Fruit fly (Drosophila melanogaster): ENCODE measurements around the gene CG18268.
A peak's percentile ranks its signal among the peaks of the same experiment; 100 is the strongest.

The CG18268 gene

DNA sequence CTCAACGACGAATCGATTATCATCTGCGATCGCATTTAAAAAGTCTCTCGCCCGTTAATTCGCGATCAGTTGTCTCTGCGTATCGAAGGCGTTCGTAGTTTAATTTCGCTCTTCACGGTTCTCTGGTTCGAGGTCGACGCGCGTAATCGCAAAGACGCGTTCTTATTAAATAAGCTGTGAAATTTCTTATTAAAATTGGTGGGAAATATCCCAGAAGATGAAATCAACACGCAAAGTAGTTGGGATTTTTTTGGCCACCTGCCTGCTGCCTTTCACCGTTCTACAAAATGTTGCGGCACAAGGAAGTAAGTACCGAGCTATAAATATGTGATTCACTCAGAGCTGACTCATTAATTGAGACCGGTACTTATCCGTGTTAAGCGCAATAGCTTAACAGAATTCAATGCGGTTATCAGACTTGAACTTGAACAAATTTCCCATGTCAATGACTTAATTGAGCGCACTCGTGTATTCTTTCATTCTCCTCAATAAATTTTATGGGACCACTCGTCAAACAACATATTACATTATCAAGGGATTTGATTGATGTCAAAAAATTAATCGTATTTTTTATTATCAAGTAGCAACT, 43.2 kb downstream of the CG18268 start:
- no peak for TF ChIP-seq h (GFP tag; optimal IDR thresholded peaks at IDR 0.05)
- TF ChIP-seq woc (GFP tag; optimal IDR thresholded peaks at IDR 0.05): no peak
- no peak for TF ChIP-seq Rel (GFP tag; optimal IDR thresholded peaks at IDR 0.05)
- TF ChIP-seq Rel (tag; optimal IDR thresholded peaks at IDR 0.05): peak; percentile 55
- no peak for TF ChIP-seq Hr83 (GFP tag; optimal IDR thresholded peaks at IDR 0.05; ENCODE audit: poor library complexity, severe bottlenecking)

DNA sequence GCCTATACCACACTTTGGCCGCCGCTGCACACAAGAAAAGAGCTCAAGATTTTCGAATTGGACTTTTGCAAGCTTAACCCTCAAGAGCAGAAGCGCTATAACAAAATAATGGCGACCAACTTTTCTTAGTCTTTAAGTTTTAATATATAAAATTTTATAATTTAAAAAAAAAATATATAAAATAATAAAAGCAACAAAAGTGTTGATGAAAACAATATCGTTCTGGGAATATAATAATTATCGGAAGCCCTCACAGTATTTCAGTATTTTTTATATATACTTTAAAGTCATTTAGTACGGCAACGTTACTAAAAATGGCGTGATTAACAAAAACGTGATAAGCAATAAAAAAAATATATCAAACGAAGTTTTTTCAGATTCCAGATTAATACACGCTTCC, 44.7 kb downstream of the CG18268 start, which contains the start of gene Sp7:
Sp7 (plus strand) TSS at position 301 of the 400 bp plus-strand sequence.
- TF ChIP-seq Abd-B (GFP tag; optimal IDR thresholded peaks at IDR 0.05) (no peak), dsf (GFP tag; optimal IDR thresholded peaks at IDR 0.05; ENCODE audit: borderline replicate concordance) (no peak), Hnf4 (GFP tag; optimal IDR thresholded peaks at IDR 0.05) (no peak)

- TF ChIP-seq foxo (GFP tag; optimal IDR thresholded peaks at IDR 0.05) (no peak), woc (GFP tag; optimal IDR thresholded peaks at IDR 0.05) (no peak), Sp1 (GFP tag; optimal IDR thresholded peaks at IDR 0.05) (no peak), N (GFP tag; optimal IDR thresholded peaks at IDR 0.05) (no peak), Myc (optimal IDR thresholded peaks at IDR 0.05) (no peak), brk (GFP tag; optimal IDR thresholded peaks at IDR 0.05) (no peak), fru (GFP tag; optimal IDR thresholded peaks at IDR 0.05) (no peak), dmrt93B (GFP tag; optimal IDR thresholded peaks at IDR 0.05) (no peak), lola (GFP tag; optimal IDR thresholded peaks at IDR 0.05) (no peak), jim (GFP tag; optimal IDR thresholded peaks at IDR 0.05) (no peak), CrebA (GFP tag; optimal IDR thresholded peaks at IDR 0.05; ENCODE audit: borderline replicate concordance) (no peak), usp (GFP tag; optimal IDR thresholded peaks at IDR 0.05) (no peak), Hr83 (GFP tag; optimal IDR thresholded peaks at IDR 0.05; ENCODE audit: poor library complexity, severe bottlenecking) (no peak), ey (GFP tag; optimal IDR thresholded peaks at IDR 0.05) (no peak), OdsH (GFP tag; optimal IDR thresholded peaks at IDR 0.05) (no peak), Jra (GFP tag; optimal IDR thresholded peaks at IDR 0.05) (no peak), HLH106 (tag; optimal IDR thresholded peaks at IDR 0.05) (no peak), Dif (GFP tag; optimal IDR thresholded peaks at IDR 0.05; ENCODE audit: partially characterized antibody) (no peak), pan (optimal IDR thresholded peaks at IDR 0.05) (no peak)
Observed at dm6 chr3R:7757822-7758221, 46.4 kb downstream of the CG18268 start, which contains the start of gene CG10919. Gene CG10919 (plus strand): TSS chr3R:7758122.

DNA sequence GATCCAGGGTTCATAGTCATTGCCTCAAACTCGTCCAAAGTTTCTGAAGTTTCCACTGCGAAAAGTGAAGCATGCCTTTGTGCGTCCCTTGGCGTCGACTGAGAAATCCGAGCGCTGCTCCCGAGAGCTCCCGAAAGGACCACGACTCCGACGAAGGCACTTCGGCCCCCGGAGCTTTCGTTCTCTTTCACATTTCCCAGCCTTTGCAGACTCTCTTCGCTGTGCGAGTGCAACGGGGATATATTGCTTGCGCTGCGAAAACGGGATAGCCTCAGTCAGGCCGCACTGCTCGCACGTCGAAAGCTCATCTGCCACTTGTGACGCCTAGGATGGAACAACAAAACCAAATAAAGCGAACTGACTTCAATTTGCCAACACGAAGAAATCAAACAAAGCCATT, 50.7 kb downstream of the CG18268 start:
- no peak for TF ChIP-seq Rel (GFP tag; optimal IDR thresholded peaks at IDR 0.05)
- TF ChIP-seq Rel (tag; optimal IDR thresholded peaks at IDR 0.05): no peak
- TF ChIP-seq Vsx2 (GFP tag; optimal IDR thresholded peaks at IDR 0.05; ENCODE audit: partially characterized antibody): no peak
- TF ChIP-seq brk (GFP tag; optimal IDR thresholded peaks at IDR 0.05): no peak

All from whole organism, wandering third instar larva.